Fruit fly (Drosophila melanogaster): ENCODE data around the gene porin.
A peak's percentile ranks its signal among the peaks of the same experiment; 100 is the strongest.

The porin gene

dm6 chr2L:10850320-10850990 is at the start of gene porin (continued):
- TF ChIP-seq CG13894 (tag; optimal IDR thresholded peaks at IDR 0.05) (no peak), ara (GFP tag; IDR thresholded peaks at IDR 0.05) (peak; percentile 16; the same call in 1 of the 2 replicates), Dp (GFP tag; optimal IDR thresholded peaks at IDR 0.05) (peak; percentile 71), Sry-δ (GFP tag; optimal IDR thresholded peaks at IDR 0.05) (peak; percentile 50), NK7.1 (GFP tag; optimal IDR thresholded peaks at IDR 0.05) (peak; percentile 15), oc (tag; optimal IDR thresholded peaks at IDR 0.05) (no peak), dm (GFP tag; optimal IDR thresholded peaks at IDR 0.05) (peak; percentile 82), Hr3 (GFP tag; optimal IDR thresholded peaks at IDR 0.05) (no peak), zen2 (GFP tag; IDR thresholded peaks at IDR 0.05; ENCODE audit: partially characterized antibody) (no peak), Bgb (GFP tag; IDR thresholded peaks at IDR 0.05; ENCODE audit: partially characterized antibody) (no peak), CG2116 (GFP tag; optimal IDR thresholded peaks at IDR 0.05) (peak; percentile 59), CG17328 (GFP tag; IDR thresholded peaks at IDR 0.05) (no peak), lov (optimal IDR thresholded peaks at IDR 0.05) (no peak), lov (GFP tag; IDR thresholded peaks at IDR 0.05) (no peak), aop (GFP tag; IDR thresholded peaks at IDR 0.05) (no peak), her (GFP tag; optimal IDR thresholded peaks at IDR 0.05) (no peak), hbn (GFP tag; IDR thresholded peaks at IDR 0.05; ENCODE audit: partially characterized antibody) (no peak), sug (tag; optimal IDR thresholded peaks at IDR 0.05) (peak; percentile 24), CG10431 (GFP tag; optimal IDR thresholded peaks at IDR 0.05) (peak; percentile 30), Hr39 (optimal IDR thresholded peaks at IDR 0.05) (no peak), ab (GFP tag; optimal IDR thresholded peaks at IDR 0.05) (no peak), MBD-R2 (GFP tag; IDR thresholded peaks at IDR 0.05) (peak; percentile 17; the same call in 1 of the 2 replicates), Oli (tag; optimal IDR thresholded peaks at IDR 0.05) (no peak), luna (GFP tag; optimal IDR thresholded peaks at IDR 0.05) (no peak), inv (GFP tag; IDR thresholded peaks at IDR 0.05; ENCODE audit: partially characterized antibody) (0 out of 2 replicates have a peak, but pooled peaks have one; percentile 11), Xrp1 (GFP tag; IDR thresholded peaks at IDR 0.05) (no peak), CG17359 (tag; optimal IDR thresholded peaks at IDR 0.05) (no peak), CG8359 (GFP tag; optimal IDR thresholded peaks at IDR 0.05; ENCODE audit: borderline replicate concordance) (no peak), CG12071 (GFP tag; optimal IDR thresholded peaks at IDR 0.05) (no peak), Sox100B (GFP tag; optimal IDR thresholded peaks at IDR 0.05) (no peak), Pdp1 (GFP tag; optimal IDR thresholded peaks at IDR 0.05) (peak in 1 of 2 experiments; percentile 98), E2f1 (GFP tag; IDR thresholded peaks at IDR 0.05) (no peak), twi (tag; optimal IDR thresholded peaks at IDR 0.05) (no peak), CG10565 (GFP tag; optimal IDR thresholded peaks at IDR 0.05) (no peak), dan (GFP tag; IDR thresholded peaks at IDR 0.05) (no peak), MESR4 (GFP tag; optimal IDR thresholded peaks at IDR 0.05) (peak; percentile 94), zfh2 (GFP tag; optimal IDR thresholded peaks at IDR 0.05) (no peak), CG6791 (GFP tag; IDR thresholded peaks at IDR 0.05; ENCODE audit: partially characterized antibody) (no peak), CG32767 (GFP tag; IDR thresholded peaks at IDR 0.05) (no peak), lola (GFP tag; optimal IDR thresholded peaks at IDR 0.05) (no peak), pzg (GFP tag; optimal IDR thresholded peaks at IDR 0.05) (peak; percentile 96), CG7271 (tag; optimal IDR thresholded peaks at IDR 0.05) (no peak), vnd (GFP tag; IDR thresholded peaks at IDR 0.05; ENCODE audit: partially characterized antibody) (no peak), CG31441 (GFP tag; IDR thresholded peaks at IDR 0.05) (peak; percentile 33; the same call in 1 of the 2 replicates), dysf (GFP tag; IDR thresholded peaks at IDR 0.05) (no peak), yki (optimal IDR thresholded peaks at IDR 0.05) (no peak), CG17361 (GFP tag; IDR thresholded peaks at IDR 0.05) (0 out of 3 replicates have a peak, but pooled peaks have one; percentile 17), CG9797 (GFP tag; optimal IDR thresholded peaks at IDR 0.05) (peak; percentile 94), danr (GFP tag; IDR thresholded peaks at IDR 0.05) (no peak), Nf-YC (tag; optimal IDR thresholded peaks at IDR 0.05) (no peak)

Measured in whole organism, embryonic.